Worm (Caenorhabditis elegans) whole organism, early embryonic: ENCODE results near the gene F14D7.18.
"Not testable (repeated sequence)": the region's sequence is repeated elsewhere in the genome, so short reads cannot be mapped to it uniquely, and the experiment has no call there.

ENCODE experiments used
- B0310.2 ChIP-seq: sonication (generic microtip); optimal IDR thresholded peaks from 2 replicates; lab custom pipeline; 2016; ENCODE audit warnings: mild to moderate bottlenecking, missing genetic modification characterization, missing compliant biosample characterization
- F13C5.2 ChIP-seq: sonication (generic microtip); optimal IDR thresholded peaks from 2 replicates; lab custom pipeline; 2017; ENCODE audit warnings: mild to moderate bottlenecking, missing genetic modification characterization, inconsistent platforms, missing compliant biosample characterization
- aly-1 ChIP-seq: sonication (generic microtip); optimal IDR thresholded peaks from 2 replicates; lab custom pipeline; 2016; ENCODE audit warnings: missing genetic modification characterization, missing compliant biosample characterization
- ama-1 ChIP-seq: fragments of 150-350 bp; optimal IDR thresholded peaks from 2 replicates; lab custom pipeline; 2014
- ceh-13 ChIP-seq: fragments of 200-800 bp; sonication (Bioruptor generic); optimal IDR thresholded peaks from 2 replicates; lab custom pipeline; 2018; ENCODE audit warnings: mild to moderate bottlenecking, missing genetic modification characterization, missing compliant biosample characterization
- ceh-36 ChIP-seq: sonication (generic microtip); optimal IDR thresholded peaks from 2 replicates; lab custom pipeline; 2016; ENCODE audit warnings: missing genetic modification characterization, inconsistent platforms, missing compliant biosample characterization
- ets-7 ChIP-seq: sonication (generic microtip); optimal IDR thresholded peaks from 2 replicates; lab custom pipeline; 2016; ENCODE audit warnings: missing genotype, missing genetic modification characterization, missing compliant biosample characterization
- flt-1 ChIP-seq: fragments of 200-800 bp; sonication (Bioruptor generic); IDR thresholded peaks from 2 replicates; pipeline ENCODE4 v1.3.6; 2022; ENCODE audit warnings: missing genetic modification characterization, missing compliant biosample characterization
- hmbx-1 ChIP-seq: sonication (generic microtip); optimal IDR thresholded peaks from 2 replicates; lab custom pipeline; 2016; ENCODE audit warnings: mild to moderate bottlenecking, missing genetic modification characterization, missing compliant biosample characterization
- hmg-4 ChIP-seq: fragments of 200-800 bp; sonication (Bioruptor generic); optimal IDR thresholded peaks from 2 replicates; lab custom pipeline; 2018; ENCODE audit warnings: mild to moderate bottlenecking, missing genetic modification characterization, missing compliant biosample characterization
- hnd-1 ChIP-seq: sonication (generic microtip); optimal IDR thresholded peaks from 2 replicates; lab custom pipeline; 2016; ENCODE audit warnings: missing genetic modification characterization, missing compliant biosample characterization
- pes-1 ChIP-seq: fragments of 200-800 bp; sonication (Bioruptor generic); IDR thresholded peaks from 2 replicates; pipeline ENCODE4 v1.3.6; 2022; ENCODE audit warnings: missing genetic modification reagents, missing genetic modification characterization, missing compliant biosample characterization
- scrt-1 ChIP-seq: fragments of 200-800 bp; sonication (Bioruptor generic); IDR thresholded peaks from 2 replicates; pipeline ENCODE4 v1.3.6; 2022; ENCODE audit warnings: missing genetic modification characterization, missing compliant biosample characterization
- sea-1 ChIP-seq: fragments of 200-800 bp; sonication (Bioruptor generic); conservative IDR thresholded peaks from 2 replicates; pipeline ENCODE4 v1.3.6; 2022; ENCODE audit warnings: missing genetic modification characterization, missing compliant biosample characterization
- tbx-11 ChIP-seq: fragments of 200-800 bp; sonication (Bioruptor generic); IDR thresholded peaks from 2 replicates; pipeline ENCODE4 v1.3.6; 2022; ENCODE audit warnings: missing genetic modification characterization, missing compliant biosample characterization
- tbx-37 ChIP-seq: fragments of 200-800 bp; sonication (Bioruptor generic); conservative IDR thresholded peaks from 2 replicates; pipeline ENCODE4 v1.3.6; 2022; ENCODE audit warnings: missing genetic modification reagents, missing genetic modification characterization, missing compliant biosample characterization
- tra-4 ChIP-seq: sonication (generic microtip); optimal IDR thresholded peaks from 2 replicates; lab custom pipeline; 2017; ENCODE audit warnings: missing genetic modification characterization, missing compliant biosample characterization

The F14D7.18 gene

DNA sequence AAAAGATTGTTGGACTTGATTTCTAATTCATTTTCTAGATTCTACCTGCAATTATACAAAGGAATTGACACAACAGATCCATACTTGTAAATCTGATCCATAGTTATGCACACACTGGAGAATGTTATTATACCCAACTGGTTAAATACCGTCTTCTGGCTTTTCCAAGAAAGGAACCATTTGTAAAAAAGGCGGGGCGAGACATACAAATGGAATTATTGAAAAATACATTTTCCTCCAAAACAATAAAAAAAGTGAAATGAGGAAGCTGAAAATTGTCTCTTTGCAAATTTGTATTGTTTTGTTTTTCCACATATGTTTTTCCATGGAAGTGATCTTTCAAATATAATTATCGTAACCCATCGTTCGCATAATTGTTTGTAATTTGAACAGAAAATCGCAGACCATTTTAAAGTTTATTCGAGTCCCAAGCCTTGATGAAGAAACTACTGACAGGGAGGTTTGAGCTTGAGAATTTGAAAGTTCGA lies 8.3 kb downstream of the F14D7.18 start, which contains the start of the genes srt-74 and F40G12.9:
Gene srt-74, minus strand, starts transcription at position 101 of the 488 bp plus-strand sequence.
Gene F40G12.9, plus strand, starts transcription at position 438 of the 488 bp plus-strand sequence.
- TF ChIP-seq flt-1 (GFP tag; lab: Robert Waterston, UW) (no peak), sea-1 (no peak), F13C5.2 (no peak), tra-4 (no peak)

DNA sequence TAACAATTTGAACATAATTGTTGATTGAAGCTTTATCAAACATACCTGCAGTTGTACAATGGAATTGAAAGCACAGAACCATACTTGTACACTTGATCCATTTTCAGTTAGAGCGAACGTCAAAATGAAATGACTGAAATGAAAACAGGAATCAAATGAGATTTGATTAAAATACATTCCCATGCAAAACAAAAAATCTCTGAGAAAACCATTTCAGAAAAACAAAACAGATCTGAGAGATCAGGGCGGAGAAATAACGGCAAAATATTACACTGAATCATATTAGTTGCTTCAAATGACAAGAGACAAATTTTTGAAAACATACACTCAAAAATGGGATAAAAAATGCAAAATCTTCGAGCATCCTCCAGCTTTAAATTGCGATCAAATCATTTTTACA lies 10.8 kb downstream of the F14D7.18 start, which contains the start of gene srt-33:
Gene srt-33, minus strand, starts transcription at position 101 of the 400 bp plus-strand sequence.
- no peak for TF ChIP-seq flt-1 (GFP tag; lab: Robert Waterston, UW)
- TF ChIP-seq tbx-11 (GFP tag; lab: Robert Waterston, UW): no peak
- TF ChIP-seq hmg-4 (GFP tag; lab: Kevin White, UChicago): no peak
- TF ChIP-seq F13C5.2: no peak
- TF ChIP-seq sea-1: no peak
- TF ChIP-seq hnd-1: no peak
- TF ChIP-seq ets-7 (tag; lab: Kevin White, UChicago): no peak
- no peak for TF ChIP-seq hmbx-1 (tag; lab: Kevin White, UChicago)

DNA sequence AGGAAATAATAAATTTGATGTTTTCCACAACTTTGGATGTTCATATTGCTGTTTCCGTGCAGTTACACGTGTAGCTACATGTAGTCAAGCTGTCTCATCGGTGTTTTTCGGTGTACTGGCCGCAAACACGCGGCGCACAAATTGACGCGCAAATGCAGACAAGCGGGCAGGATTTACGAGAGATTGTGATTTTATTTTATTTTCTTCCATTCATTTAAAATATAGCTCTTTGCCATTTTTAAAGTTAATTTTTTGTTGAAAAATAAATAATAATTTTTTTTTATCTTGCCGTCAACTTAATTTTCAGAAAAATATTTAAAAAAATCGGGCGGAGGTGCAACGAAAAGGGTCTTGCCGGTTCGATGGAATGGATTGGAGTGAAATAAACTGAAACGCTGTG lies 16.3 kb downstream of the F14D7.18 start, which contains the start of gene F40G12.7:
Gene F40G12.7, plus strand, starts transcription at position 301 of the 400 bp plus-strand sequence.
- TF ChIP-seq pes-1 (GFP tag; lab: Robert Waterston, UW); hmg-4 (GFP tag; lab: Kevin White, UChicago); aly-1 (tag; lab: Kevin White, UChicago): not testable (repeated sequence)

DNA sequence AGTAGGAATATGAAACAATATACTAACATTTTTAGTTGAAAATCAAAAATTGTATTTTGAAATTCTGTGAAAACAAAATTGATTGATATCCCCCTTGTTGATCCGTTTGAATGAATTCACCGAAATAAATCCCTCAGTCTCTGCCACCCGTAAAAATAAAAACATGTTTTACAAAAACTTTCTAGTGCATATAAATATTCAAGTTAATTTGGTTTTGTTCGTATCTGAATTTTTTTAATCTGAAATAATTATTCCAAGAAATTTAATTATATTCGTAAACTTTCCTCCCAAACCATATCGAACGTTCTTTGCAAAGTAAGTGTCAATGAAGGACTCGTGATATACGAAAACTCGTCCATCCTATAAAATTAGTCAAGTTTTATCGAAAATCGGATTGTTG lies 17.5 kb downstream of the F14D7.18 start, which contains the start of gene F40G12.6:
Gene F40G12.6, minus strand, starts transcription at position 101 of the 400 bp plus-strand sequence.
- TF ChIP-seq scrt-1 (GFP tag; lab: Robert Waterston, UW) (no peak), ets-7 (tag; lab: Kevin White, UChicago) (no peak), flt-1 (GFP tag; lab: Robert Waterston, UW) (no peak), hnd-1 (no peak), tbx-37 (GFP tag; lab: Robert Waterston, UW) (no peak), ceh-36 (tag; lab: Kevin White, UChicago) (no peak), tra-4 (no peak), pes-1 (GFP tag; lab: Robert Waterston, UW) (no peak), tbx-11 (GFP tag; lab: Robert Waterston, UW) (no peak), aly-1 (tag; lab: Kevin White, UChicago) (no peak), B0310.2 (no peak), F13C5.2 (no peak), hmbx-1 (tag; lab: Kevin White, UChicago) (no peak), ceh-13 (GFP tag; lab: Kevin White, UChicago) (no peak)

DNA sequence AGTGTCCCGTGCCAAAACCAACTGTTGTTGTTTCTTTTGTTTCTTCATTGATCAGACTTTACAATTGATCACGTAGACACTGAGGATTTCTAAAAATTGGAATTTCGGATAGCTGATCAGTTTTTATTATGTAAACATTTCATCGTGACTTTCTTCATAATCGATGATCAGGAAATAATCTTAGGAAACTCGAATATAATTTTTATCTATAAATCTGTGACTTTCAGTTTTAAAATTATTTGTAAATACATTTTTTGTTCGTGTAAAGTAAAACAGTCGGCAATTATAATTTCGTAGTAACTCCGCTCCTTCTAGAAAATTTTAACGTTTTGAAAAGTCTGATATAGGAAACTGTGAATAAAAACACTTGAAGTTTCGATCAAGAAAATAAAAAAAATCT lies 19.8 kb downstream of the F14D7.18 start, which contains the start of gene F40G12.5:
Gene F40G12.5, minus strand, starts transcription at position 101 of the 400 bp plus-strand sequence.
- no peak for TF ChIP-seq ceh-36 (tag; lab: Kevin White, UChicago)
- TF ChIP-seq aly-1 (tag; lab: Kevin White, UChicago): no peak
- no peak for TF ChIP-seq flt-1 (GFP tag; lab: Robert Waterston, UW)
- TF ChIP-seq tra-4: no peak

DNA sequence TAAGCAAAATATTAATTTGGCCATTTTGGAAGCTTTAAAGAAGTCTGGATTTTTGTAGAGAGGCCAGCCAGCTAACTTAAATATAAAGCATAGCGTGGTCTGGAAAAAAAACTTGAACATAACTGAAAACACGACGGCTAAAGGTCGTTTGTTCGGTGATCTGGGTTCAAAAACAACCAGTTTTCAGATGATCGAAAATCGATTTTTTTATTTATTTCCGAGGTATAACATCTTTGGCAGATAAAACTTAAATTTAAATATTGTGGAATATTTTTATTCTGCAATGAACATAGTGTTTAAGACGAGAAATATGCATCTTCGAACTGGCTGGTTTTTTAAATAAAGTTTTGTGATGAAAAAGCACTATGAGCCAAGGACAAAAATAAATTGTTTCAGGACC lies 21.9 kb downstream of the F14D7.18 start, which contains the start of gene F40G12.4:
Gene F40G12.4, minus strand, starts transcription at position 101 of the 400 bp plus-strand sequence.
- no peak for TF ChIP-seq B0310.2
- no peak for TF ChIP-seq pes-1 (GFP tag; lab: Robert Waterston, UW)
- no peak for TF ChIP-seq hmbx-1 (tag; lab: Kevin White, UChicago)
- TF ChIP-seq hnd-1: no peak
- no peak for TF ChIP-seq sea-1
- no peak for TF ChIP-seq ets-7 (tag; lab: Kevin White, UChicago)
- no peak for TF ChIP-seq ceh-36 (tag; lab: Kevin White, UChicago)
- TF ChIP-seq hmg-4 (GFP tag; lab: Kevin White, UChicago): no peak
- no peak for TF ChIP-seq flt-1 (GFP tag; lab: Robert Waterston, UW)
- no peak for TF ChIP-seq tra-4
- no peak for TF ChIP-seq aly-1 (tag; lab: Kevin White, UChicago)
- no peak for TF ChIP-seq F13C5.2
- TF ChIP-seq scrt-1 (GFP tag; lab: Robert Waterston, UW): no peak
- no peak for TF ChIP-seq tbx-11 (GFP tag; lab: Robert Waterston, UW)
- TF ChIP-seq ceh-13 (GFP tag; lab: Kevin White, UChicago): no peak
- no peak for TF ChIP-seq ama-1
- TF ChIP-seq tbx-37 (GFP tag; lab: Robert Waterston, UW): no peak

DNA sequence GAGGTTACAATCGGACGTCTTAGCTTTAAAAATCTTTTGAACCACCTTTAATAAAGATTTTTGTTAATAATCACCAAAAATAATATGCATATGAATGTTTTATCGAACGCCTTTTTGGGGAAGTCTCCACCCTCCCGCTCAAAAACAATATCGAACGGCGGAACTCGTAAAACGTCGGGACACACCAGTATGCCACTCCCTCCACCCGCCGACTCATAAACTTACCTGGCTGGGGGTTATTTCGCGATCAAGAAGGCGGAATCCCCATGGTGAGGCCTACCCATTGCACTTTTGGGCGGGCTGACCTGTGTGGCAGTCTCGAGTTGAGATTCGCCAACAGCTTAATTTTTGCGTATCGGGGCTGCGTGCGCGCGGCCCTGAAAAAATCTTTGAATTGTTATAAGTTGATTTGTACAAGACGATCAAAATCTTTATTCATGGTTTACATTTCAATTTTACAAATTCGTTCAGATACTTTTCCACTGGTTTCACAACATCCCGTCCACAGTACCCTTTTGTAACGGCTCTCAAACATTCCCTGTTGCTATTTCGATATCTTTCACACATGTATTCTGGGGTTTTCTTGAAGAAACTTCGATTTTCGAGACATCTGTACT lies 23.1 kb downstream of the F14D7.18 start:
- TF ChIP-seq ceh-13 (GFP tag; lab: Kevin White, UChicago) (no peak), ceh-36 (tag; lab: Kevin White, UChicago) (no peak), aly-1 (tag; lab: Kevin White, UChicago) (no peak), pes-1 (GFP tag; lab: Robert Waterston, UW) (no peak), hnd-1 (no peak), tbx-11 (GFP tag; lab: Robert Waterston, UW) (no peak), hmbx-1 (tag; lab: Kevin White, UChicago) (no peak), sea-1 (no peak), ama-1 (no peak)

DNA sequence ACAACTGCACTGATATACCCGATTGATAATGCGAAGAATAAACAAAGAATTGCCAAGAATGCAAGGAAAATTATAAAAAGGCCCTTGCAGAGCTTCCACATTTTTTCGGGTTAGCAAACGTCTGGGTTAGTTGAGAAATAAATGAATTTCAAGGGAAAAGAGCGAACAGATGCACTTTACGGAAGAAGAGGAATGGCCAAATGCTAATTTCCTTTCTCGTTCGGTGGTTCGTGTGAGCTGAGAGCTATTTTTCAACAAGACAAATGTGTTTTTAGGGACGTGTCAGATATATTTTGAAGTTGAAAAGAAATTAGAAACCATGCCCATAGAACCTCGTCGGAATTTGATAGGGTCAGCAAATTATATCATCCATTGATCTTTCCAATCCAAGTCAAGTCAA lies 29.7 kb downstream of the F14D7.18 start, which contains the start of gene F40G12.2:
Gene F40G12.2, minus strand, starts transcription at position 101 of the 400 bp plus-strand sequence.
- TF ChIP-seq ama-1 (no peak), hmbx-1 (tag; lab: Kevin White, UChicago) (no peak), F13C5.2 (no peak), tra-4 (no peak)
